Fruit fly (Drosophila melanogaster): Measurements from ENCODE around the gene Tpt.
A peak's percentile ranks its signal among the peaks of the same experiment; 100 is the strongest.

Tpt gene

dm6 chr3L:8411439-8411897 is 6.4 kb upstream of the Tpt start, which contains the start of gene Exo70 (continued):
- TF ChIP-seq CG9797 (GFP tag; optimal IDR thresholded peaks at IDR 0.05) = peak; percentile 63
- TF ChIP-seq sens (GFP tag) = peak; percentile 90
- TF ChIP-seq dpn (GFP tag; optimal IDR thresholded peaks at IDR 0.05) = peak in 1 of 2 experiments; percentile 9
- TF ChIP-seq run (tag; optimal IDR thresholded peaks at IDR 0.05) = no peak
- TF ChIP-seq zfh2 (GFP tag; optimal IDR thresholded peaks at IDR 0.05) = no peak
- no peak for TF ChIP-seq CG12942 (GFP tag; optimal IDR thresholded peaks at IDR 0.05)
- no peak for TF ChIP-seq hth (optimal IDR thresholded peaks at IDR 0.05)
- peak; percentile 15 for TF ChIP-seq HLH54F (GFP tag; optimal IDR thresholded peaks at IDR 0.05)
- peak; percentile 95 for TF ChIP-seq Sry-β (GFP tag; optimal IDR thresholded peaks at IDR 0.05)
- peak; percentile 92 for TF ChIP-seq CG4854 (GFP tag; optimal IDR thresholded peaks at IDR 0.05)
- no peak for TF ChIP-seq Ets65A (GFP tag)
- no peak for TF ChIP-seq HmgD (GFP tag; optimal IDR thresholded peaks at IDR 0.05)
- TF ChIP-seq CG4617 (GFP tag; optimal IDR thresholded peaks at IDR 0.05; ENCODE audit: borderline replicate concordance) = peak; percentile 48
- TF ChIP-seq crol (GFP tag; IDR thresholded peaks at IDR 0.05) = no peak
- TF ChIP-seq E2f2 (GFP tag; IDR thresholded peaks at IDR 0.05) = peak; percentile 15; the same call in 1 of the 2 replicates

DNA sequence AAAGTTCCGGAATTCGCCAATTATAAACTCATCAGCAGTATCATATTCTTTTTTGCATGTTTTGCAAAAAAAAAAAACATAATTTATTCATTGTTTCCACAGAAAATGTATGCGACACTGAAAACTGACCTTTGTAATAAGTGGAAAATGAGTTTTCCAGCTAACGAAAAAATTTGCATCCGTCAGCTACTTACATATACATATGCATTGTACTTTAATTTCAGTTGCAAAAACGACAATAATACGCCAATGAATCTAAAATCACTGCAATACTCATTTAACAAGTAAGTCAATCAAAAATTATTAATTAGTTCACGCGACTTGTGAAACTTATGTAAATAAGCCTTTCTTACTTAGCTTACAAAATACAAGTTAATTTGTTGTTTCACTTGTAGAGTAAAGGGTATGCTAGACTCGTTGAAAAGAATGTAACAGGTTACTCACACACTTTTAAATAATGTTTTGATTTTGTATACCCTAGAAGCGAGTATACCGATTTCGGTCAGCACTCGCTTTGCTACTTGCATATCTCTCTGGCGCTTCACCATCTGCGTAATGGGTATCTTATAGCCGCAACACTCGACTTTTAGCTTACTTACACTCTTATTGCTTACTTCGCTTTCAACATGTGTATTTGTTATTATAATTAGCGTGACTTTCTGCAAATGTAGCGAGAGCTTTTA is 6.2 kb downstream of the Tpt start:
- TF ChIP-seq Kr (GFP tag; optimal IDR thresholded peaks at IDR 0.05) (no peak), oc (tag; optimal IDR thresholded peaks at IDR 0.05) (no peak), tx (GFP tag; optimal IDR thresholded peaks at IDR 0.05) (no peak), Myb (GFP tag; optimal IDR thresholded peaks at IDR 0.05) (no peak), CG13296 (GFP tag; optimal IDR thresholded peaks at IDR 0.05) (no peak), lov (optimal IDR thresholded peaks at IDR 0.05) (no peak), lov (GFP tag; IDR thresholded peaks at IDR 0.05) (no peak), CG7963 (GFP tag; IDR thresholded peaks at IDR 0.05; ENCODE audit: partially characterized antibody) (peak; percentile 63; the same call in 2 of the 3 replicates), dmrt99B (tag; optimal IDR thresholded peaks at IDR 0.05) (no peak), CG1647 (GFP tag; optimal IDR thresholded peaks at IDR 0.05) (peak; percentile 5), CG6791 (GFP tag; IDR thresholded peaks at IDR 0.05; ENCODE audit: partially characterized antibody) (0 out of 3 replicates have a peak, but pooled peaks have one; percentile 25), fd96Cb (tag; optimal IDR thresholded peaks at IDR 0.05) (peak; percentile 38), Med (GFP tag) (peak; percentile 86), Ravus (GFP tag; IDR thresholded peaks at IDR 0.05) (no peak), nerfin-2 (GFP tag; IDR thresholded peaks at IDR 0.05; ENCODE audit: partially characterized antibody) (no peak), Eip74EF (GFP tag; optimal IDR thresholded peaks at IDR 0.05) (no peak), fd102C (GFP tag; optimal IDR thresholded peaks at IDR 0.05) (no peak), ken (GFP tag; IDR thresholded peaks at IDR 0.05) (peak; percentile 51; the same call in 1 of the 3 replicates), CG8944 (GFP tag; optimal IDR thresholded peaks at IDR 0.05) (peak; percentile 10), YL-1 (GFP tag; optimal IDR thresholded peaks at IDR 0.05) (no peak), CG1603 (tag; optimal IDR thresholded peaks at IDR 0.05) (peak; percentile 66), HHEX (GFP tag; optimal IDR thresholded peaks at IDR 0.05) (no peak), CG7271 (tag; optimal IDR thresholded peaks at IDR 0.05) (no peak), MTF-1 (GFP tag; optimal IDR thresholded peaks at IDR 0.05; ENCODE audit: borderline replicate concordance) (no peak), bowl (GFP tag; IDR thresholded peaks at IDR 0.05) (no peak), CG3726 (GFP tag; IDR thresholded peaks at IDR 0.05) (no peak), ttk (GFP tag; IDR thresholded peaks at IDR 0.05) (no peak), zfh1 (GFP tag; IDR thresholded peaks at IDR 0.05) (no peak), Hr3 (GFP tag; optimal IDR thresholded peaks at IDR 0.05) (peak; percentile 14), CG16815 (GFP tag; optimal IDR thresholded peaks at IDR 0.05) (peak; percentile 49), sisA (GFP tag; IDR thresholded peaks at IDR 0.05) (peak; percentile 51; the same call in 1 of the 2 replicates), prd (optimal IDR thresholded peaks at IDR 0.05) (no peak), prd (GFP tag; IDR thresholded peaks at IDR 0.05) (peak; percentile 70; the same call in 2 of the 3 replicates), ind (GFP tag; optimal IDR thresholded peaks at IDR 0.05) (peak; percentile 56), NfI (GFP tag; optimal IDR thresholded peaks at IDR 0.05) (no peak)

Data from whole organism, embryonic.